Fruit fly (Drosophila melanogaster): ENCODE measurements around the gene CG11251.

dm6 chr3L:13058429-13058828, 31.3 kb downstream of the CG11251 start:
- TF ChIP-seq CG8478 (optimal IDR thresholded peaks at IDR 0.05) (no peak), CTCF (optimal IDR thresholded peaks at IDR 0.05) (no peak)
